Worm (Caenorhabditis elegans) whole organism, young adult: Measurements from ENCODE around the gene sru-36.

Source experiments
- B0035.1 ChIP-seq: sonication (generic microtip); optimal IDR thresholded peaks from 2 replicates; lab custom pipeline; 2016; ENCODE audit warnings: missing genetic modification characterization, mild to moderate bottlenecking, missing compliant biosample characterization, missing genotype, missing genetic modification reagents
- B0261.1 ChIP-seq: sonication (generic microtip); optimal IDR thresholded peaks from 2 replicates; lab custom pipeline; 2016; ENCODE audit warnings: mild to moderate bottlenecking, missing genetic modification characterization, moderate library complexity, missing compliant biosample characterization
- F22D6.2 ChIP-seq: sonication (generic microtip); optimal IDR thresholded peaks from 2 replicates; lab custom pipeline; 2016; ENCODE audit warnings: mild to moderate bottlenecking, missing genetic modification characterization, missing compliant biosample characterization
- F55B11.4 ChIP-seq: sonication (generic microtip); optimal IDR thresholded peaks from 2 replicates; lab custom pipeline; 2016; ENCODE audit warnings: missing compliant biosample characterization, missing genetic modification characterization, borderline replicate concordance; ENCODE audit not compliant: insufficient read depth
- K11D2.4 ChIP-seq: fragments of 200-800 bp; sonication (Bioruptor generic); IDR thresholded peaks from 2 replicates; pipeline ENCODE4 v1.3.6; 2022; ENCODE audit warnings: missing genetic modification reagents, missing genetic modification characterization, missing compliant biosample characterization
- T07F8.4 ChIP-seq: sonication (generic microtip); optimal IDR thresholded peaks from 2 replicates; lab custom pipeline; 2016; ENCODE audit warnings: mild to moderate bottlenecking, missing genetic modification characterization, moderate library complexity, missing compliant biosample characterization
- T26A5.8 ChIP-seq: sonication (generic microtip); optimal IDR thresholded peaks from 2 replicates; lab custom pipeline; 2016; ENCODE audit warnings: missing genetic modification characterization, missing compliant biosample characterization
- Y79H2A.3 ChIP-seq: fragments of 200-800 bp; sonication (Bioruptor generic); conservative IDR thresholded peaks from 2 replicates; pipeline ENCODE4 v1.3.6; 2022; ENCODE audit warnings: missing genetic modification reagents, missing genetic modification characterization, missing compliant biosample characterization
- ZK185.1 ChIP-seq: sonication (generic microtip); optimal IDR thresholded peaks from 2 replicates; lab custom pipeline; 2016; ENCODE audit warnings: mild to moderate bottlenecking, missing genetic modification characterization, missing compliant biosample characterization; ENCODE audit not compliant: poor library complexity, severe bottlenecking
- ama-1 ChIP-seq, 3 experiments: fragments of 150-350 bp in 1 of 3; sonication (generic microtip) in 2 of 3; optimal IDR thresholded peaks; 2 replicates each; lab custom pipeline; 2014 to 2018; ENCODE audit warnings: missing biosample characterization in 2 of 3, missing genetic modification characterization in 2 of 3, missing genetic modification reagents in 2 of 3
- aptf-2 ChIP-seq: fragments of 200-800 bp; sonication (Bioruptor generic); conservative IDR thresholded peaks from 2 replicates; pipeline ENCODE4 v1.3.6; 2022; ENCODE audit warnings: missing genetic modification reagents, missing genetic modification characterization, missing compliant biosample characterization
- chd-7 ChIP-seq: sonication (generic microtip); optimal IDR thresholded peaks from 2 replicates; lab custom pipeline; 2016; ENCODE audit warnings: mild to moderate bottlenecking, missing genetic modification characterization, moderate library complexity, missing compliant biosample characterization
- dpff-1 ChIP-seq: sonication (generic microtip); optimal IDR thresholded peaks from 2 replicates; lab custom pipeline; 2017; ENCODE audit warnings: mild to moderate bottlenecking, missing genetic modification characterization, missing compliant biosample characterization
- efl-1 ChIP-seq: fragments of 150-350 bp; optimal IDR thresholded peaks from 2 replicates; lab custom pipeline; 2014; ENCODE audit warnings: missing biosample characterization, missing genetic modification reagents, missing genetic modification characterization
- egl-44 ChIP-seq: fragments of 200-800 bp; sonication (Bioruptor generic); IDR thresholded peaks from 2 replicates; pipeline ENCODE4 v1.3.6; 2022; ENCODE audit warnings: missing genetic modification reagents, missing genetic modification characterization, missing compliant biosample characterization
- ekl-4 ChIP-seq: fragments of 200-800 bp; sonication (Bioruptor generic); IDR thresholded peaks from 2 replicates; pipeline ENCODE4 v1.3.6; 2022; ENCODE audit warnings: missing genetic modification reagents, missing genetic modification characterization, missing compliant biosample characterization
- ets-4 ChIP-seq: fragments of 200-800 bp; sonication (Bioruptor generic); optimal IDR thresholded peaks from 2 replicates; lab custom pipeline; 2018; ENCODE audit warnings: mild to moderate bottlenecking, missing genetic modification characterization, missing compliant biosample characterization
- fkh-3 ChIP-seq: sonication (generic microtip); optimal IDR thresholded peaks from 2 replicates; lab custom pipeline; 2016; ENCODE audit warnings: mild to moderate bottlenecking, missing genetic modification characterization, missing compliant biosample characterization
- hlh-12 ChIP-seq: sonication (generic microtip); optimal IDR thresholded peaks from 2 replicates; lab custom pipeline; 2016; ENCODE audit warnings: missing genetic modification characterization, missing compliant biosample characterization
- hsf-1 ChIP-seq: fragments of 200-800 bp; sonication (Bioruptor generic); IDR thresholded peaks from 2 replicates; pipeline ENCODE4 v1.3.6; 2022; ENCODE audit warnings: missing genetic modification reagents, missing genetic modification characterization, missing compliant biosample characterization
- let-607 ChIP-seq, 2 experiments: fragments of 200-800 bp in 1 of 2; sonication (Bioruptor generic) in 1 of 2; sonication (generic microtip) in 1 of 2; optimal IDR thresholded peaks; 2 replicates each; lab custom pipeline; 2016 to 2018; ENCODE audit warnings: mild to moderate bottlenecking in 2 of 2, missing compliant biosample characterization in 2 of 2, missing genetic modification characterization in 2 of 2, moderate library complexity in 2 of 2, missing genotype in 1 of 2
- lin-26 ChIP-seq: fragments of 200-800 bp; sonication (Bioruptor generic); IDR thresholded peaks from 2 replicates; pipeline ENCODE4 v1.3.6; 2022; ENCODE audit warnings: missing genetic modification reagents, missing genetic modification characterization, missing compliant biosample characterization
- lin-35 ChIP-seq, 3 experiments: fragments of 150-350 bp in 2 of 3; sonication (generic microtip) in 1 of 3; optimal IDR thresholded peaks; 2 replicates each; lab custom pipeline; 2014 to 2018; ENCODE audit warnings: missing biosample characterization in 3 of 3, missing genetic modification characterization in 3 of 3, missing genetic modification reagents in 3 of 3
- lir-1 ChIP-seq: fragments of 200-800 bp; sonication (Bioruptor generic); conservative IDR thresholded peaks from 2 replicates; pipeline ENCODE4 v1.3.6; 2022; ENCODE audit warnings: missing genetic modification reagents, missing genetic modification characterization, missing compliant biosample characterization
- lsy-27 ChIP-seq: sonication (generic microtip); optimal IDR thresholded peaks from 2 replicates; lab custom pipeline; 2017; ENCODE audit warnings: missing genetic modification characterization, mild to moderate bottlenecking, missing compliant biosample characterization, antibody characterized with exemption, missing genotype, borderline replicate concordance; ENCODE audit not compliant: insufficient read depth
- madf-10 ChIP-seq: sonication (generic microtip); optimal IDR thresholded peaks from 2 replicates; lab custom pipeline; 2016; ENCODE audit warnings: mild to moderate bottlenecking, missing genetic modification characterization, missing compliant biosample characterization
- mxl-1 ChIP-seq: sonication (generic microtip); optimal IDR thresholded peaks from 2 replicates; lab custom pipeline; 2016; ENCODE audit warnings: missing genetic modification characterization, missing compliant biosample characterization
- nfya-1 ChIP-seq: sonication (generic microtip); optimal IDR thresholded peaks from 2 replicates; lab custom pipeline; 2017; ENCODE audit warnings: antibody characterized with exemption, missing compliant biosample characterization, missing genetic modification characterization, borderline replicate concordance; ENCODE audit not compliant: insufficient read depth
- nhr-179 ChIP-seq: sonication (generic microtip); optimal IDR thresholded peaks from 2 replicates; lab custom pipeline; 2016; ENCODE audit warnings: mild to moderate bottlenecking, missing genetic modification characterization, missing compliant biosample characterization
- pha-4 ChIP-seq: fragments of 150-350 bp; sonication (generic microtip); optimal IDR thresholded peaks from 2 replicates; lab custom pipeline; 2014; ENCODE audit warnings: missing biosample characterization, missing genetic modification reagents, missing genetic modification characterization
- snpc-1.1 ChIP-seq: sonication (generic microtip); optimal IDR thresholded peaks from 2 replicates; lab custom pipeline; 2017; ENCODE audit warnings: missing genetic modification characterization, mild to moderate bottlenecking, missing compliant biosample characterization, antibody characterized with exemption, moderate library complexity, missing genotype, missing genetic modification reagents; ENCODE audit not compliant: insufficient read depth
- snpc-4 ChIP-seq, 5 experiments: fragments of 150-350 bp in 1 of 5; sonication (generic microtip) in 4 of 5; optimal IDR thresholded peaks; 2 replicates each; lab custom pipeline; 2014 to 2018; ENCODE audit warnings: missing genetic modification characterization in 5 of 5, missing biosample characterization in 3 of 5, antibody characterized with exemption in 2 of 5, mild to moderate bottlenecking in 2 of 5, missing compliant biosample characterization in 2 of 5, missing genotype in 2 of 5, moderate library complexity in 2 of 5, missing genetic modification reagents in 1 of 5
- sptf-2 ChIP-seq: fragments of 200-800 bp; sonication (Bioruptor generic); optimal IDR thresholded peaks from 2 replicates; lab custom pipeline; 2018; ENCODE audit warnings: mild to moderate bottlenecking, missing genetic modification characterization, missing compliant biosample characterization
- tbp1 ChIP-seq: fragments of 200-800 bp; sonication (Bioruptor generic); optimal IDR thresholded peaks from 2 replicates; lab custom pipeline; 2018; ENCODE audit warnings: mild to moderate bottlenecking, missing genetic modification characterization, missing compliant biosample characterization
- tbx-9 ChIP-seq: sonication (generic microtip); optimal IDR thresholded peaks from 2 replicates; lab custom pipeline; 2016; ENCODE audit warnings: borderline replicate concordance, missing genetic modification characterization, inconsistent platforms, missing compliant biosample characterization
- xnd-1 ChIP-seq: sonication (generic microtip); optimal IDR thresholded peaks from 2 replicates; lab custom pipeline; 2016; ENCODE audit warnings: missing genotype, missing genetic modification reagents, missing genetic modification characterization, missing compliant biosample characterization
- ztf-25 ChIP-seq: fragments of 200-800 bp; sonication (Bioruptor generic); IDR thresholded peaks from 2 replicates; pipeline ENCODE4 v1.3.6; 2022; ENCODE audit warnings: missing genetic modification reagents, missing genetic modification characterization, missing compliant biosample characterization
- ztf-3 ChIP-seq: fragments of 200-800 bp; sonication (Bioruptor generic); optimal IDR thresholded peaks from 2 replicates; lab custom pipeline; 2018; ENCODE audit warnings: mild to moderate bottlenecking, missing genetic modification characterization, missing compliant biosample characterization
- ztf-6 ChIP-seq: fragments of 200-800 bp; sonication (Bioruptor generic); IDR thresholded peaks from 2 replicates; pipeline ENCODE4 v1.3.6; 2022; ENCODE audit warnings: missing genetic modification reagents, missing genetic modification characterization, missing compliant biosample characterization

sru-36 gene

DNA sequence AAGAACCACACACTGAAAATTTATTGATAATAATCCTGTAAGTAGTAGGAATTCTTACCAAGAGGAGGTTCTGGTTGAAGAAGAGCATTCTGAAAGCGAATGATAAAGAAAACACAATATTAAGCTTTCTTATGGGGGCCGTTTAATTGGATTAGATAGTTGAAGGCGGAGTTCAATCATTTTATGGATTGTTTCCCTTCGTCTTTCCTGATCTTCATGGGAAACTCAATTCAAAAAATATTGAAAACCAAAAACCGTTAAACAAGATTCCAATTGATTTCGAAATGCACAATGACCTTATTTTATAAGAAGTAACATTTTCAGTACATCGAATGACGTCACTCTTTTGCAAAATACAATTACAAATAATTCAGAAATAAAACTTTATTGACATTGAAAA lies 42.4 kb upstream of the sru-36 start, which contains the start of gene F46B6.13:
Gene F46B6.13, minus strand, starts transcription at position 101 of the 400 bp plus-strand sequence.
- no peak for TF ChIP-seq lir-1
- no peak for TF ChIP-seq hlh-12 (tag; lab: Kevin White, UChicago)
- no peak for TF ChIP-seq ztf-6 (GFP tag; lab: Robert Waterston, UW)
- no peak for TF ChIP-seq B0261.1
- TF ChIP-seq F55B11.4 (tag; lab: Kevin White, UChicago) = no peak
- no peak for TF ChIP-seq ztf-25 (GFP tag; lab: Robert Waterston, UW)
- no peak for TF ChIP-seq nfya-1 (tag; lab: Kevin White, UChicago)
- no peak for TF ChIP-seq efl-1 (GFP tag; lab: Kevin White, UChicago)
- no peak for TF ChIP-seq ama-1 (optimal IDR thresholded peaks at IDR 0.05; lab: Kevin White, UChicago)
- TF ChIP-seq ama-1 (GFP tag; optimal IDR thresholded peaks at IDR 0.05; lab: Kevin White, UChicago) = no peak
- no peak for TF ChIP-seq lin-26 (GFP tag; lab: Robert Waterston, UW)
- no peak for TF ChIP-seq T26A5.8
- no peak for TF ChIP-seq Y79H2A.3
- no peak for TF ChIP-seq egl-44 (GFP tag; lab: Robert Waterston, UW)
- TF ChIP-seq madf-10 = no peak
- TF ChIP-seq mxl-1 (tag; lab: Kevin White, UChicago) = no peak
- TF ChIP-seq ztf-3 (GFP tag; lab: Kevin White, UChicago) = no peak
- no peak for TF ChIP-seq pha-4
- TF ChIP-seq snpc-4 (GFP tag; optimal IDR thresholded peaks at IDR 0.05; lab: Kevin White, UChicago) = no peak
- TF ChIP-seq snpc-4 (tag; optimal IDR thresholded peaks at IDR 0.05; lab: Kevin White, UChicago) = no peak
- TF ChIP-seq dpff-1 = no peak

DNA sequence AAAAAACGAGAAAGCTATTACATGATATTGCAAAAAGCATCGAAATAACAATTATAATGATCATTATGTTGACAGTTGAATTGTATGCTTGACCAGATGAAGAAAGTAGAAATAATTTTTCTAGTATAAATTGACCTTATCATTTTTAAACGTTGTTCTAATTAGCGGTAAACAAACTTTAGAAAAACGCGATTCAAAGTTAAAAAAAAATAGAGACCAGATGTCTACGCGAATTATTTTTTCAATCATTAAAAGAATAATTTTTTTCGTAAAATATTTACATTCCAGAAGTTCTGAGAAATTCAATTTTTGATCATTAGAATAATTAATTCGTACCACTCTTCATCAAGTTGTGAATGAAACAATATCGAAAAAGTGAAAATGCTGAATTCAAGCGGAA lies 39.5 kb upstream of the sru-36 start, which contains the start of gene F46B6.10:
Gene F46B6.10, minus strand, starts transcription at position 101 of the 400 bp plus-strand sequence.
- TF ChIP-seq xnd-1 (tag; lab: Kevin White, UChicago) = no peak
- TF ChIP-seq F22D6.2 (tag; lab: Kevin White, UChicago) = no peak
- no peak for TF ChIP-seq nhr-179 (tag; lab: Kevin White, UChicago)
- no peak for TF ChIP-seq tbp1 (GFP tag; lab: Kevin White, UChicago)
- no peak for TF ChIP-seq ekl-4 (GFP tag; lab: Robert Waterston, UW)
- TF ChIP-seq mxl-1 (tag; lab: Kevin White, UChicago) = no peak
- TF ChIP-seq nfya-1 (tag; lab: Kevin White, UChicago) = no peak
- no peak for TF ChIP-seq hsf-1 (GFP tag; lab: Robert Waterston, UW)
- TF ChIP-seq, all 124 proteins: peak for 0

DNA sequence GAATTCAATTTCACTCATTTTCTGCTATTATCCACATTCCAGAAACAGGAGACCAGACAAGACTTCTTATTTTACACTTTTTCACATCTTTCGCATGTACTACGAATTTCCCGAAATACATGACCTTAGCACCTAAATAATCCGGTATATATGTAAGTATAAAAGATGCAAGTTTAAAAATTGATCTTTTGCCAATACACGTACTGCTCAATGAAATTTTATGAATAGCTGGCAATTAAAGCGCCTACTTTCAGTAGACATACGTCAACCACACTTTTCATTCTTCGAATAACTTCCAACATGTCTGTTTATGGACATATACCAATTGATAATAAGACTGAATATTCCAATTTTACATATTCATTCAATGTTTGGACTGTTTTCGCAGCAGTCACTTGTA lies 38.3 kb upstream of the sru-36 start, which contains the start of gene sru-39:
Gene sru-39, plus strand, starts transcription at position 301 of the 400 bp plus-strand sequence.
- TF ChIP-seq B0035.1 (tag; lab: Kevin White, UChicago) (no peak), fkh-3 (tag; lab: Kevin White, UChicago) (no peak), K11D2.4 (GFP tag; lab: Robert Waterston, UW) (no peak), xnd-1 (tag; lab: Kevin White, UChicago) (no peak), ets-4 (GFP tag; lab: Kevin White, UChicago) (no peak), tbx-9 (tag; lab: Kevin White, UChicago) (no peak), sptf-2 (GFP tag; lab: Kevin White, UChicago) (no peak), snpc-4 (GFP tag; optimal IDR thresholded peaks at IDR 0.05; lab: Kevin White, UChicago) (no peak), snpc-4 (tag; optimal IDR thresholded peaks at IDR 0.05; lab: Kevin White, UChicago) (no peak), snpc-1.1 (tag; lab: Kevin White, UChicago) (no peak), let-607 (tag; optimal IDR thresholded peaks at IDR 0.05; lab: Kevin White, UChicago) (no peak), aptf-2 (GFP tag; lab: Robert Waterston, UW) (no peak), ZK185.1 (tag; lab: Kevin White, UChicago) (no peak), lin-35 (GFP tag; optimal IDR thresholded peaks at IDR 0.05; lab: Kevin White, UChicago) (no peak), chd-7 (tag; lab: Kevin White, UChicago) (no peak), lsy-27 (no peak), ama-1 (optimal IDR thresholded peaks at IDR 0.05; lab: Kevin White, UChicago) (no peak), ama-1 (GFP tag; optimal IDR thresholded peaks at IDR 0.05; lab: Kevin White, UChicago) (no peak), T07F8.4 (tag; lab: Kevin White, UChicago) (no peak)
